Fruit fly (Drosophila melanogaster) whole organism, pupa: ENCODE results near the gene Ubc6.

Experiments
- CG13204 ChIP-seq: fragments of 200-800 bp; sonication (Bioruptor generic); optimal IDR thresholded peaks from 2 replicates; lab custom pipeline; 2018; ENCODE audit warnings: missing biosample characterization, mild to moderate bottlenecking, missing genetic modification characterization, moderate library complexity
- CG14655 ChIP-seq: fragments of 200-800 bp; sonication (Bioruptor generic); optimal IDR thresholded peaks from 3 replicates; lab custom pipeline; 2017; ENCODE audit warnings: mild to moderate bottlenecking, missing biosample characterization, missing genetic modification reagents, missing genetic modification characterization
- CG17806 ChIP-seq: fragments of 200-800 bp; sonication (Bioruptor generic); optimal IDR thresholded peaks from 2 replicates; lab custom pipeline; 2018; ENCODE audit warnings: missing biosample characterization, mild to moderate bottlenecking, missing genetic modification characterization, moderate library complexity
- CG32121 ChIP-seq: fragments of 200-800 bp; sonication (Bioruptor generic); IDR thresholded peaks from 2 replicates; pipeline ENCODE4 v1.3.6; 2022; ENCODE audit warnings: missing biosample characterization, missing genetic modification characterization
- CG34367 ChIP-seq: fragments of 200-800 bp; sonication (Bioruptor generic); optimal IDR thresholded peaks from 2 replicates; lab custom pipeline; 2018; ENCODE audit warnings: missing biosample characterization, mild to moderate bottlenecking, missing genetic modification characterization
- D1 ChIP-seq: fragments of 200-800 bp; sonication (Bioruptor generic); optimal IDR thresholded peaks from 2 replicates; lab custom pipeline; 2018; ENCODE audit warnings: missing biosample characterization, mild to moderate bottlenecking, missing genetic modification characterization, moderate library complexity
- EcR ChIP-seq: fragments of 200-800 bp; sonication (Bioruptor generic); optimal IDR thresholded peaks from 3 replicates; lab custom pipeline; 2019; ENCODE audit warnings: missing biosample characterization, missing genetic modification characterization, mild to moderate bottlenecking, moderate library complexity, missing genetic modification reagents
- Pif1A ChIP-seq: fragments of 200-800 bp; sonication (Bioruptor generic); optimal IDR thresholded peaks from 3 replicates; lab custom pipeline; 2016; ENCODE audit warnings: missing biosample characterization, missing genetic modification characterization
- Pif1B ChIP-seq: fragments of 200-800 bp; sonication (Bioruptor generic); optimal IDR thresholded peaks from 3 replicates; lab custom pipeline; 2016; ENCODE audit warnings: missing biosample characterization, missing genetic modification characterization
- fd96Ca ChIP-seq: fragments of 200-800 bp; sonication (Bioruptor generic); IDR thresholded peaks from 3 replicates; pipeline ENCODE4 v1.3.6; 2022; ENCODE audit warnings: missing biosample characterization, missing genetic modification characterization
- rn ChIP-seq: fragments of 200-800 bp; sonication (Bioruptor generic); IDR thresholded peaks from 2 replicates; pipeline ENCODE4 v1.3.6; 2022; ENCODE audit warnings: missing biosample characterization, missing genetic modification characterization

DNA sequence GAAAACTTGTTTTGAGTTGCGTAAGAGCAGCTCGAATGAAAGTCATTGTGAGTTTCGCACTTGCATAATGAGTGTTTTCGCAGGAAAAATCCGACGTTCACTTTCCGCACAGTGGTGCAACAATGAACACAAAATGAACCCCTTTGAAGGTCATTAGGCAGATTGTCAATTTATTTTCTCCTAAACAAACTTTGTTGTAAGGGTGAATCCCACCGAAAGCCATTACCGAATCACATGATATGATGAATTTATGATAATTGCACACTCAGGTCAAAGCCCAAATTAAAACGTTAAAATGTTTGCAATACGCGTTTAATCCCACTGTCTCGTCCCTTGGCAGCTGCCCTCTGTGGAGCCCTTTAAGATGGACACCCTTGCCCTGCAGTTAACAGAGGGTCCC lies 14.8 kb upstream of the Ubc6 start:
- TF ChIP-seq Pif1B (GFP tag; lab: Kevin White, UChicago) = peak; percentile 34
- no peak for TF ChIP-seq rn (GFP tag; lab: Robert Waterston, UW)
- TF ChIP-seq D1 (tag; lab: Kevin White, UChicago) = no peak
- TF ChIP-seq Pif1A = peak; percentile 39
- no peak for TF ChIP-seq fd96Ca (GFP tag; lab: Robert Waterston, UW)
- TF ChIP-seq CG34367 (tag; lab: Kevin White, UChicago) = no peak
- no peak for TF ChIP-seq CG17806 (tag; lab: Kevin White, UChicago)
- no peak for TF ChIP-seq EcR (GFP tag; lab: Kevin White, UChicago)
- TF ChIP-seq CG13204 (GFP tag; lab: Kevin White, UChicago) = no peak
- TF ChIP-seq CG32121 (GFP tag; lab: Robert Waterston, UW) = no peak
- peak; percentile 45 for TF ChIP-seq CG14655 (GFP tag; lab: Kevin White, UChicago)
